Worm (Caenorhabditis elegans): ENCODE results near the gene C30B5.2.

DNA sequence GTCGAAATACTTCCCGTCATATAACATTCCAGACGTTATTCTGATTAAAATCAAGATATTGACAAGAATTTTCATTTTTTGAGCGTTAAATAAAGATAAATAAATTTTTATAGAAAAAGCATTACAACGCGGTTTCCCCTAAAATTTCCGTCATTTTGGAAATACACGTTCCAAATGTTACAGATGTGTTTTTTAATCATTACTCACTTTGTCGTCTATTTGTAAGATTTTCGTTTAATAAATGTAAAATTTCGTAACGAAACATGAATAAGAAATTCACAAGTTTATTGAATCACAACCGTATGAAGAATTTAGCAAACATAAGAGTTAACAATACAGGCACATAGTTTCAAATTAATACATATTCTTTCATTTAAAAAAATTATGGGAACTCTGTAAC lies 5.9 kb downstream of the C30B5.2 start, which contains the start of gene C30B5.17:
- TF ChIP-seq him-1 (tag; optimal IDR thresholded peaks at IDR 0.05) (no peak), dao-5 (tag; optimal IDR thresholded peaks at IDR 0.05) (no peak)

All from whole organism, L4/young adult.